Worm (Caenorhabditis elegans) whole organism, L4/young adult: ENCODE results near the gene srsx-33.

ENCODE experiments used
- W03F9.2 ChIP-seq: fragments of 150-350 bp; optimal IDR thresholded peaks from 2 replicates; lab custom pipeline; 2014; ENCODE audit warnings: missing biosample characterization, missing genetic modification characterization
- dao-5 ChIP-seq: sonication (generic microtip); optimal IDR thresholded peaks from 2 replicates; lab custom pipeline; 2016; ENCODE audit warnings: missing genotype, missing genetic modification characterization, moderate library complexity, missing compliant biosample characterization

DNA sequence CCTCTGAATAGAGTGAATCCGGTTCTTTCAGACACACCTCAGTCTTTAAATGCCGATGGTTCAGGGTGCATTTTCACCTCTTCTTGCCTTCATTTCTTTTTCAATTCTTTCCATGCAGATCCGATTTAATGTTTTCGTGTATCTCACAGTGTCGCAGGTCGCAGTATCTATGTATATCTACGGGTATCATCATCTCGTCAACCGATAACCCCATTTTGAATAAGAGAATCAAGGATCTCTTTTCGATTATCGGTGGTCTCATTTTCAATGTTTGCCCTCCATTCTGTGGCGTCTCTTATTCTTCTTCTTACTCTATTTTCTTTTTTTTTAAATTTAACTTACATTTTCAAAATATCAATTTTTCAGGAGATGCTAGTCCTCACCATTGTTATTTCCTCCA is 31.4 kb downstream of the srsx-33 start, which contains the start of gene T19B10.2:
- no peak for TF ChIP-seq dao-5
- TF ChIP-seq W03F9.2: no peak
